Worm (Caenorhabditis elegans) whole organism, L4 larva: ENCODE measurements around the gene F13C5.1.

Experiments
- F26F4.8 ChIP-seq: fragments of 200-800 bp; sonication (Bioruptor generic); conservative IDR thresholded peaks from 2 replicates; pipeline ENCODE4 v1.3.6; 2022; ENCODE audit warnings: missing genetic modification characterization, missing compliant biosample characterization
- F44E2.7 ChIP-seq: fragments of 200-800 bp; sonication (Bioruptor generic); IDR thresholded peaks from 2 replicates; pipeline ENCODE4 v2.1.2; 2022; ENCODE audit warnings: missing genetic modification characterization, missing compliant biosample characterization
- R02D3.7 ChIP-seq: fragments of 150-350 bp; sonication (generic microtip); optimal IDR thresholded peaks from 3 replicates; lab custom pipeline; 2014; ENCODE audit warnings: missing biosample characterization, missing genetic modification characterization
- T20F7.1 ChIP-seq: fragments of 200-800 bp; sonication (Bioruptor generic); optimal IDR thresholded peaks from 2 replicates; lab custom pipeline; 2018; ENCODE audit warnings: mild to moderate bottlenecking, missing genetic modification characterization, missing compliant biosample characterization
- T26A8.4 ChIP-seq: fragments of 200-800 bp; sonication (Bioruptor generic); IDR thresholded peaks from 2 replicates; pipeline ENCODE4 v1.3.6; 2022; ENCODE audit warnings: missing genetic modification characterization, missing compliant biosample characterization
- Y48G9A.11 ChIP-seq: fragments of 200-800 bp; sonication (Bioruptor generic); IDR thresholded peaks from 2 replicates; pipeline ENCODE4 v1.3.6; 2022; ENCODE audit warnings: missing genetic modification reagents, missing genetic modification characterization, missing compliant biosample characterization
- Y75B8A.6 ChIP-seq: fragments of 200-800 bp; sonication (Bioruptor generic); IDR thresholded peaks from 2 replicates; pipeline ENCODE4 v1.3.6; 2022; ENCODE audit warnings: missing genetic modification reagents, missing genetic modification characterization, missing compliant biosample characterization
- aha-1 ChIP-seq: fragments of 150-350 bp; peaks from one replicate; lab custom pipeline; 2014; ENCODE audit warnings: missing biosample characterization, missing genetic modification characterization
- aly-2 ChIP-seq: sonication (generic microtip); optimal IDR thresholded peaks from 2 replicates; lab custom pipeline; 2018; ENCODE audit warnings: missing biosample characterization, missing genetic modification characterization
- ama-1 ChIP-seq: fragments of 150-350 bp; optimal IDR thresholded peaks from 2 replicates; lab custom pipeline; 2014; ENCODE audit warnings: inconsistent platforms, mixed read lengths
- arid-1 ChIP-seq: fragments of 200-800 bp; sonication (Bioruptor generic); conservative IDR thresholded peaks from 2 replicates; pipeline ENCODE4 v1.3.6; 2022; ENCODE audit warnings: missing genetic modification reagents, missing genetic modification characterization, missing compliant biosample characterization
- attf-4 ChIP-seq: sonication (generic microtip); optimal IDR thresholded peaks from 3 replicates; lab custom pipeline; 2017; ENCODE audit warnings: missing biosample characterization, missing genetic modification characterization
- ceh-20 ChIP-seq: fragments of 200-800 bp; sonication (Bioruptor generic); IDR thresholded peaks from 2 replicates; pipeline ENCODE4 v1.3.6; 2022; ENCODE audit warnings: missing genetic modification reagents, missing genetic modification characterization, missing compliant biosample characterization
- ceh-44 ChIP-seq: fragments of 200-800 bp; sonication (Bioruptor generic); IDR thresholded peaks from 2 replicates; pipeline ENCODE4 v1.3.6; 2022; ENCODE audit warnings: missing genetic modification reagents, missing genetic modification characterization, missing compliant biosample characterization
- ces-1 ChIP-seq: fragments of 150-350 bp; sonication (generic microtip); optimal IDR thresholded peaks from 4 replicates; lab custom pipeline; 2014; ENCODE audit warnings: missing biosample characterization, missing genetic modification reagents, missing genetic modification characterization
- daf-12 ChIP-seq: fragments of 150-350 bp; optimal IDR thresholded peaks from 2 replicates; lab custom pipeline; 2014; ENCODE audit warnings: missing biosample characterization, missing genetic modification reagents, missing genetic modification characterization
- daf-19 ChIP-seq: fragments of 200-800 bp; sonication (Bioruptor generic); conservative IDR thresholded peaks from 2 replicates; pipeline ENCODE4 v1.3.6; 2022; ENCODE audit warnings: missing genetic modification characterization, missing compliant biosample characterization
- dmd-6 ChIP-seq: fragments of 200-800 bp; sonication (Bioruptor generic); IDR thresholded peaks from 2 replicates; pipeline ENCODE4 v1.3.6; 2022; ENCODE audit warnings: missing genetic modification reagents, missing genetic modification characterization, missing compliant biosample characterization
- dmd-8 ChIP-seq: fragments of 200-800 bp; sonication (Bioruptor generic); IDR thresholded peaks from 2 replicates; pipeline ENCODE4 v1.3.6; 2022; ENCODE audit warnings: missing genetic modification characterization, missing compliant biosample characterization
- duxl-1 ChIP-seq: sonication (generic microtip); optimal IDR thresholded peaks from 2 replicates; lab custom pipeline; 2016; ENCODE audit warnings: mild to moderate bottlenecking, missing genetic modification characterization, moderate library complexity, missing compliant biosample characterization; ENCODE audit not compliant: poor library complexity
- egl-27 ChIP-seq: sonication (generic microtip); optimal IDR thresholded peaks from 3 replicates; lab custom pipeline; 2017; ENCODE audit warnings: missing biosample characterization, missing genetic modification reagents, missing genetic modification characterization
- fkh-10 ChIP-seq: fragments of 150-350 bp; optimal IDR thresholded peaks from 2 replicates; lab custom pipeline; 2014; ENCODE audit warnings: missing biosample characterization, missing genetic modification reagents, missing genetic modification characterization
- hlh-11 ChIP-seq: fragments of 200-800 bp; sonication (Bioruptor generic); optimal IDR thresholded peaks from 2 replicates; lab custom pipeline; 2018; ENCODE audit warnings: mild to moderate bottlenecking, missing genetic modification characterization, missing compliant biosample characterization
- hlh-30 ChIP-seq: sonication (generic microtip); optimal IDR thresholded peaks from 2 replicates; lab custom pipeline; 2017; ENCODE audit warnings: antibody characterized with exemption, mild to moderate bottlenecking, missing genetic modification characterization, missing compliant biosample characterization; ENCODE audit not compliant: insufficient read depth
- jun-1 ChIP-seq: fragments of 150-350 bp; optimal IDR thresholded peaks from 2 replicates; lab custom pipeline; 2014; ENCODE audit warnings: missing biosample characterization, missing genetic modification reagents, missing genetic modification characterization
- lim-7 ChIP-seq: fragments of 200-800 bp; sonication (Bioruptor generic); IDR thresholded peaks from 2 replicates; pipeline ENCODE4 v1.3.6; 2022; ENCODE audit warnings: missing genetic modification characterization, missing compliant biosample characterization
- lin-15B ChIP-seq: fragments of 150-350 bp; sonication (generic microtip); optimal IDR thresholded peaks from 3 replicates; lab custom pipeline; 2014; ENCODE audit warnings: missing biosample characterization, missing genetic modification characterization
- lin-29 ChIP-seq: fragments of 200-800 bp; sonication (Bioruptor generic); IDR thresholded peaks from 2 replicates; pipeline ENCODE4 v1.3.6; 2022; ENCODE audit warnings: missing genetic modification reagents, missing genetic modification characterization, missing compliant biosample characterization
- lin-39 ChIP-seq: fragments of 150-350 bp; optimal IDR thresholded peaks from 2 replicates; lab custom pipeline; 2014; ENCODE audit warnings: missing biosample characterization, missing genetic modification reagents, missing genetic modification characterization
- lir-3 ChIP-seq: sonication (generic microtip); optimal IDR thresholded peaks from 2 replicates; lab custom pipeline; 2016; ENCODE audit warnings: mild to moderate bottlenecking, missing genetic modification characterization, missing compliant biosample characterization
- madf-5 ChIP-seq, 2 experiments: fragments of 200-800 bp; sonication (Bioruptor generic); IDR thresholded peaks; 2 replicates each; pipeline ENCODE4 v1.3.6; 2022; ENCODE audit warnings: missing compliant biosample characterization in 2 of 2, missing genetic modification characterization in 2 of 2
- mdl-1 ChIP-seq, 2 experiments: fragments of 150-350 bp in 1 of 2; sonication (generic microtip) in 1 of 2; optimal IDR thresholded peaks; 2 replicates each; lab custom pipeline; 2014 to 2017; ENCODE audit warnings: missing biosample characterization in 2 of 2, missing genetic modification characterization in 2 of 2
- nhr-10 ChIP-seq: fragments of 150-350 bp; optimal IDR thresholded peaks from 2 replicates; lab custom pipeline; 2014; ENCODE audit warnings: missing biosample characterization, missing genetic modification characterization
- nhr-111 ChIP-seq: fragments of 200-800 bp; sonication (Bioruptor generic); optimal IDR thresholded peaks from 2 replicates; lab custom pipeline; 2018; ENCODE audit warnings: mild to moderate bottlenecking, missing genetic modification characterization, missing compliant biosample characterization
- nhr-237 ChIP-seq: sonication (generic microtip); optimal IDR thresholded peaks from 2 replicates; lab custom pipeline; 2017; ENCODE audit warnings: missing biosample characterization, missing genetic modification characterization
- nhr-28 ChIP-seq: fragments of 150-350 bp; optimal IDR thresholded peaks from 2 replicates; lab custom pipeline; 2014; ENCODE audit warnings: missing biosample characterization, missing genetic modification characterization
- nhr-42 ChIP-seq: fragments of 200-800 bp; sonication (Bioruptor generic); IDR thresholded peaks from 2 replicates; pipeline ENCODE4 v1.3.6; 2022; ENCODE audit warnings: missing genetic modification characterization, missing compliant biosample characterization
- nhr-6 ChIP-seq: fragments of 150-350 bp; optimal IDR thresholded peaks from 2 replicates; lab custom pipeline; 2014; ENCODE audit warnings: missing biosample characterization, missing genetic modification characterization
- nhr-76 ChIP-seq: fragments of 150-350 bp; optimal IDR thresholded peaks from 2 replicates; lab custom pipeline; 2014; ENCODE audit warnings: missing biosample characterization, missing genetic modification characterization
- nhr-77 ChIP-seq: fragments of 150-350 bp; optimal IDR thresholded peaks from 2 replicates; lab custom pipeline; 2014; ENCODE audit warnings: missing biosample characterization, missing genetic modification characterization
- php-3 ChIP-seq: fragments of 200-800 bp; sonication (Bioruptor generic); IDR thresholded peaks from 2 replicates; pipeline ENCODE4 v1.3.6; 2022; ENCODE audit warnings: missing genetic modification reagents, missing genetic modification characterization, missing compliant biosample characterization
- pqm-1 ChIP-seq: sonication (generic microtip); optimal IDR thresholded peaks from 2 replicates; lab custom pipeline; 2017; ENCODE audit warnings: missing biosample characterization, missing genetic modification characterization
- rbr-2 ChIP-seq: sonication (generic microtip); optimal IDR thresholded peaks from 2 replicates; lab custom pipeline; 2016; ENCODE audit warnings: missing genotype, missing genetic modification characterization, missing compliant biosample characterization
- saeg-2 ChIP-seq: fragments of 200-800 bp; sonication (Bioruptor generic); IDR thresholded peaks from 2 replicates; pipeline ENCODE4 v1.3.6; 2022; ENCODE audit warnings: missing genetic modification reagents, missing genetic modification characterization, missing compliant biosample characterization
- sdz-12 ChIP-seq: fragments of 200-800 bp; sonication (Bioruptor generic); optimal IDR thresholded peaks from 2 replicates; lab custom pipeline; 2018; ENCODE audit warnings: mild to moderate bottlenecking, missing genetic modification characterization, missing compliant biosample characterization
- skn-1 ChIP-seq: fragments of 150-350 bp; optimal IDR thresholded peaks from 2 replicates; lab custom pipeline; 2014; ENCODE audit warnings: missing biosample characterization, missing genetic modification characterization
- snpc-1.2 ChIP-seq: fragments of 200-800 bp; sonication (Bioruptor generic); IDR thresholded peaks from 2 replicates; pipeline ENCODE4 v1.3.6; 2022; ENCODE audit warnings: missing genetic modification reagents, missing genetic modification characterization, missing compliant biosample characterization
- tra-1 ChIP-seq: fragments of 200-800 bp; sonication (Bioruptor generic); IDR thresholded peaks from 2 replicates; pipeline ENCODE4 v1.3.6; 2022; ENCODE audit warnings: missing genetic modification reagents, missing genetic modification characterization, missing compliant biosample characterization
- unc-130 ChIP-seq: sonication (generic microtip); optimal IDR thresholded peaks from 2 replicates; lab custom pipeline; 2016; ENCODE audit warnings: missing genetic modification reagents, missing genetic modification characterization, missing compliant biosample characterization
- unc-62 ChIP-seq, 3 experiments: fragments of 150-350 bp in 1 of 3; sonication (generic microtip); optimal IDR thresholded peaks in 2 of 3; peaks in 1 of 3; 1 replicate in 1 of 3; 2 replicates in 2 of 3; lab custom pipeline; 2014 to 2017; ENCODE audit warnings: missing biosample characterization in 3 of 3, missing genetic modification characterization in 3 of 3, missing genetic modification reagents in 3 of 3, missing genotype in 1 of 3
- zfp-3 ChIP-seq: fragments of 200-800 bp; sonication (Bioruptor generic); conservative IDR thresholded peaks from 2 replicates; pipeline ENCODE4 v1.3.6; 2022; ENCODE audit warnings: missing genetic modification reagents, missing genetic modification characterization, missing compliant biosample characterization

The F13C5.1 gene

ce11 chrX:572601-573000 is 29.4 kb upstream of the F13C5.1 start, which contains the start of gene mrp-2:
mrp-2 (minus strand) TSS chrX:572701.
- TF ChIP-seq ama-1 (lab: Kevin White, UChicago) (no peak), nhr-6 (tag; lab: Kevin White, UChicago) (no peak), unc-62 (GFP tag; optimal IDR thresholded peaks at IDR 0.05 in 1 of 2; lab: Kevin White, UChicago) (peak in 1 of 2 experiments; percentile 41), unc-62 (tag; optimal IDR thresholded peaks at IDR 0.05; lab: Kevin White, UChicago) (no peak), F44E2.7 (GFP tag; lab: Robert Waterston, UW) (no peak), lim-7 (GFP tag; lab: Robert Waterston, UW) (no peak), madf-5 (GFP tag; IDR thresholded peaks at IDR 0.05; lab: Robert Waterston, UW) (no peak), hlh-30 (no peak)

ce11 chrX:573270-573669 is 28.7 kb upstream of the F13C5.1 start:
- TF ChIP-seq nhr-42 (GFP tag; lab: Robert Waterston, UW), result no peak
- no peak for TF ChIP-seq nhr-237 (tag; lab: Kevin White, UChicago)
- TF ChIP-seq R02D3.7, result no peak
- no peak for TF ChIP-seq saeg-2 (GFP tag; lab: Robert Waterston, UW)
- TF ChIP-seq nhr-111, result no peak
- no peak for TF ChIP-seq lir-3 (tag; lab: Kevin White, UChicago)
- TF ChIP-seq jun-1 (tag; lab: Kevin White, UChicago), result no peak
- no peak for TF ChIP-seq nhr-76
- TF ChIP-seq aly-2 (tag; lab: Kevin White, UChicago), result no peak
- TF ChIP-seq unc-130 (GFP tag; lab: Kevin White, UChicago), result no peak
- TF ChIP-seq fkh-10 (GFP tag; lab: Kevin White, UChicago), result peak; percentile 31
- TF ChIP-seq attf-4 (tag; lab: Kevin White, UChicago), result no peak
- TF ChIP-seq nhr-28 (tag; lab: Kevin White, UChicago), result peak; percentile 56
- TF ChIP-seq mdl-1 (tag; optimal IDR thresholded peaks at IDR 0.05; lab: Kevin White, UChicago), result peak in 1 of 2 experiments; percentile 57
- TF ChIP-seq Y75B8A.6, result no peak
- TF ChIP-seq aha-1 (tag; lab: Kevin White, UChicago), result peak; percentile 91
- no peak for TF ChIP-seq php-3
- no peak for TF ChIP-seq lin-29
- no peak for TF ChIP-seq F26F4.8 (GFP tag; lab: Robert Waterston, UW)
- no peak for TF ChIP-seq ceh-44 (GFP tag; lab: Robert Waterston, UW)
- TF ChIP-seq daf-19 (GFP tag; lab: Robert Waterston, UW), result no peak
- TF ChIP-seq pqm-1 (tag; lab: Kevin White, UChicago), result no peak
- no peak for TF ChIP-seq dmd-8 (GFP tag; lab: Robert Waterston, UW)
- TF ChIP-seq skn-1 (tag; lab: Kevin White, UChicago), result no peak
- no peak for TF ChIP-seq ceh-20 (GFP tag; lab: Robert Waterston, UW)
- no peak for TF ChIP-seq nhr-77 (tag; lab: Kevin White, UChicago)
- no peak for TF ChIP-seq ces-1
- no peak for TF ChIP-seq T20F7.1 (GFP tag; lab: Kevin White, UChicago)
- no peak for TF ChIP-seq lim-7 (GFP tag; lab: Robert Waterston, UW)
- TF ChIP-seq madf-5 (GFP tag; IDR thresholded peaks at IDR 0.05; lab: Robert Waterston, UW), result no peak
- no peak for TF ChIP-seq tra-1 (GFP tag; lab: Robert Waterston, UW)
- TF ChIP-seq hlh-11 (tag; lab: Kevin White, UChicago), result peak; percentile 28
- TF ChIP-seq egl-27 (tag; lab: Kevin White, UChicago), result no peak
- TF ChIP-seq dmd-6, result no peak
- no peak for TF ChIP-seq T26A8.4 (GFP tag; lab: Robert Waterston, UW)
- no peak for TF ChIP-seq sdz-12
- no peak for TF ChIP-seq lin-39 (tag; lab: Kevin White, UChicago)
- TF ChIP-seq duxl-1 (tag; lab: Kevin White, UChicago), result no peak
- TF ChIP-seq rbr-2 (tag; lab: Kevin White, UChicago), result peak; percentile 26
- no peak for TF ChIP-seq zfp-3 (GFP tag; lab: Robert Waterston, UW)
- no peak for TF ChIP-seq nhr-6 (tag; lab: Kevin White, UChicago)
- TF ChIP-seq Y48G9A.11 (GFP tag; lab: Robert Waterston, UW), result no peak
- TF ChIP-seq daf-12 (tag; lab: Kevin White, UChicago), result no peak
- no peak for TF ChIP-seq snpc-1.2
- no peak for TF ChIP-seq nhr-10 (tag; lab: Kevin White, UChicago)
- TF ChIP-seq lin-15B (tag; lab: Kevin White, UChicago), result no peak
- no peak for TF ChIP-seq arid-1
